Fruit fly (Drosophila melanogaster) whole organism, embryonic: ENCODE results near the gene CG2157.

Experiments used
- CG10209 ChIP-seq: fragments of 200-800 bp; sonication (Bioruptor generic); optimal IDR thresholded peaks from 3 replicates; lab custom pipeline; 2017; ENCODE audit warnings: missing biosample characterization, mild to moderate bottlenecking, missing genetic modification characterization, missing genetic modification reagents
- CG10267 ChIP-seq: fragments of 200-800 bp; sonication (Bioruptor generic); optimal IDR thresholded peaks from 2 replicates; lab custom pipeline; 2018; ENCODE audit warnings: missing biosample characterization, mild to moderate bottlenecking, missing genetic modification characterization, moderate library complexity
- CG10321 ChIP-seq: fragments of 200-800 bp; sonication (Bioruptor generic); IDR thresholded peaks from 2 replicates; pipeline ENCODE4 v1.3.6; 2022; ENCODE audit warnings: missing biosample characterization, missing genetic modification characterization
- CG11247 ChIP-seq: fragments of 200-800 bp; sonication (Bioruptor generic); IDR thresholded peaks from 2 replicates; pipeline ENCODE4 v1.3.6; 2022; ENCODE audit warnings: missing biosample characterization, missing genetic modification characterization
- CG11723 ChIP-seq: fragments of 200-800 bp; sonication (Bioruptor generic); optimal IDR thresholded peaks from 2 replicates; lab custom pipeline; 2017; ENCODE audit warnings: missing biosample characterization, mild to moderate bottlenecking, missing genetic modification characterization
- CG12104 ChIP-seq: fragments of 200-800 bp; sonication (Bioruptor generic); optimal IDR thresholded peaks from 3 replicates; lab custom pipeline; 2016; ENCODE audit warnings: missing biosample characterization, missing genetic modification characterization
- CG12219 ChIP-seq: fragments of 200-800 bp; sonication (Bioruptor generic); optimal IDR thresholded peaks from 3 replicates; lab custom pipeline; 2018; ENCODE audit warnings: missing biosample characterization, mild to moderate bottlenecking, missing genetic modification characterization
- CG1233 ChIP-seq: fragments of 200-800 bp; sonication (Bioruptor generic); optimal IDR thresholded peaks from 4 replicates; lab custom pipeline; 2018; ENCODE audit warnings: missing biosample characterization, mild to moderate bottlenecking, missing genetic modification characterization
- CG12391 ChIP-seq: fragments of 200-800 bp; sonication (Bioruptor generic); optimal IDR thresholded peaks from 3 replicates; lab custom pipeline; 2018; ENCODE audit warnings: missing biosample characterization, mild to moderate bottlenecking, missing genetic modification characterization, moderate library complexity
- CG13287 ChIP-seq: fragments of 200-800 bp; sonication (Bioruptor generic); IDR thresholded peaks from 2 replicates; pipeline ENCODE4 v1.3.6; 2022; ENCODE audit warnings: missing biosample characterization, missing genetic modification characterization; ENCODE audit not compliant: partially characterized antibody
- CG1602 ChIP-seq: fragments of 200-800 bp; sonication (Bioruptor generic); optimal IDR thresholded peaks from 3 replicates; lab custom pipeline; 2016; ENCODE audit warnings: missing biosample characterization, missing genetic modification characterization
- CG16815 ChIP-seq: fragments of 200-800 bp; sonication (Bioruptor generic); optimal IDR thresholded peaks from 3 replicates; lab custom pipeline; 2017; ENCODE audit warnings: missing biosample characterization, mild to moderate bottlenecking, missing genetic modification characterization
- CG17361 ChIP-seq: fragments of 200-800 bp; sonication (Bioruptor generic); IDR thresholded peaks from 3 replicates; pipeline ENCODE4 v1.3.6; 2022; ENCODE audit warnings: missing biosample characterization, missing genetic modification characterization
- CG30403 ChIP-seq: fragments of 200-800 bp; sonication (Bioruptor generic); optimal IDR thresholded peaks from 3 replicates; lab custom pipeline; 2016; ENCODE audit warnings: missing biosample characterization, missing genetic modification characterization
- CG31441 ChIP-seq: fragments of 200-800 bp; sonication (Bioruptor generic); IDR thresholded peaks from 2 replicates; pipeline ENCODE4 v1.3.6; 2022; ENCODE audit warnings: missing biosample characterization, missing genetic modification characterization
- CG3281 ChIP-seq: fragments of 200-800 bp; sonication (Bioruptor generic); optimal IDR thresholded peaks from 3 replicates; lab custom pipeline; 2017; ENCODE audit warnings: missing biosample characterization, mild to moderate bottlenecking, missing genetic modification characterization
- CG4404 ChIP-seq: fragments of 200-800 bp; sonication (Bioruptor generic); IDR thresholded peaks from 2 replicates; pipeline ENCODE4 v1.3.6; 2022; ENCODE audit warnings: missing biosample characterization, missing genetic modification characterization
- CG4424 ChIP-seq: fragments of 200-800 bp; sonication (Bioruptor generic); optimal IDR thresholded peaks from 3 replicates; lab custom pipeline; 2016; ENCODE audit warnings: missing biosample characterization, missing genetic modification characterization
- CG4820 ChIP-seq: fragments of 200-800 bp; sonication (Bioruptor generic); optimal IDR thresholded peaks from 3 replicates; lab custom pipeline; 2016; ENCODE audit warnings: missing biosample characterization, missing genetic modification characterization
- CG7556 ChIP-seq: fragments of 200-800 bp; sonication (Bioruptor generic); optimal IDR thresholded peaks from 2 replicates; lab custom pipeline; 2017; ENCODE audit warnings: missing biosample characterization, mild to moderate bottlenecking, missing genetic modification characterization
- CG7786 ChIP-seq: fragments of 200-800 bp; sonication (Bioruptor generic); optimal IDR thresholded peaks from 2 replicates; lab custom pipeline; 2016; ENCODE audit warnings: missing biosample characterization, missing genetic modification characterization
- CG7839 ChIP-seq: fragments of 200-800 bp; sonication (Bioruptor generic); optimal IDR thresholded peaks from 3 replicates; lab custom pipeline; 2018; ENCODE audit warnings: missing biosample characterization, mild to moderate bottlenecking, missing genetic modification characterization, moderate library complexity
- CG8924 ChIP-seq: fragments of 200-800 bp; optimal IDR thresholded peaks from 3 replicates; lab custom pipeline; 2019; ENCODE audit warnings: missing biosample characterization, mild to moderate bottlenecking, missing genetic modification characterization, moderate library complexity
- Chrac-16 ChIP-seq: fragments of 200-800 bp; sonication (Bioruptor generic); optimal IDR thresholded peaks from 3 replicates; lab custom pipeline; 2016; ENCODE audit warnings: missing biosample characterization, missing genetic modification characterization
- CoRest ChIP-seq: fragments of 200-800 bp; sonication (Bioruptor generic); optimal IDR thresholded peaks from 3 replicates; lab custom pipeline; 2018; ENCODE audit warnings: missing biosample characterization, mild to moderate bottlenecking, missing genetic modification characterization, moderate library complexity
- D ChIP-seq, 2 experiments: fragments of 200-800 bp in 1 of 2; fragments of >200 bp in 1 of 2; sonication (Bioruptor generic) in 1 of 2; optimal IDR thresholded peaks; 2 replicates in 1 of 2; 3 replicates in 1 of 2; lab custom pipeline; 2017; ENCODE audit warnings: mild to moderate bottlenecking in 1 of 2, missing biosample characterization in 1 of 2, missing genetic modification characterization in 1 of 2, missing genetic modification reagents in 1 of 2
- Hsf ChIP-seq: fragments of 200-800 bp; sonication (Bioruptor generic); optimal IDR thresholded peaks from 3 replicates; lab custom pipeline; 2016; ENCODE audit warnings: missing biosample characterization, missing genetic modification characterization
- Med ChIP-seq: fragments of 200-800 bp; sonication (Bioruptor generic); peaks from one replicate; lab custom pipeline; 2016; ENCODE audit warnings: missing biosample characterization, missing genetic modification characterization, mild to moderate bottlenecking, inconsistent platforms, moderate library complexity
- Myb ChIP-seq: fragments of 200-800 bp; sonication (Bioruptor generic); optimal IDR thresholded peaks from 2 replicates; lab custom pipeline; 2016; ENCODE audit warnings: missing biosample characterization, missing genetic modification characterization
- NK7.1 ChIP-seq: fragments of 200-800 bp; sonication (Bioruptor generic); optimal IDR thresholded peaks from 3 replicates; lab custom pipeline; 2016; ENCODE audit warnings: missing biosample characterization, missing genetic modification characterization
- PHDP ChIP-seq: fragments of 200-800 bp; sonication (Bioruptor generic); optimal IDR thresholded peaks from 3 replicates; lab custom pipeline; 2018; ENCODE audit warnings: missing biosample characterization, mild to moderate bottlenecking, missing genetic modification characterization, moderate library complexity
- Six4 ChIP-seq: fragments of 200-800 bp; sonication (Bioruptor generic); optimal IDR thresholded peaks from 2 replicates; lab custom pipeline; 2016; ENCODE audit warnings: missing biosample characterization, missing genetic modification characterization
- Spps ChIP-seq: fragments of 200-800 bp; sonication (Bioruptor generic); optimal IDR thresholded peaks from 2 replicates; lab custom pipeline; 2018; ENCODE audit warnings: missing biosample characterization, mild to moderate bottlenecking, missing genetic modification characterization
- Usf ChIP-seq: fragments of 200-800 bp; sonication (Bioruptor generic); optimal IDR thresholded peaks from 2 replicates; lab custom pipeline; 2017; ENCODE audit warnings: missing genotype, missing biosample characterization, missing genetic modification characterization
- abd-A ChIP-seq: fragments of 200-800 bp; sonication (Bioruptor generic); optimal IDR thresholded peaks from 3 replicates; lab custom pipeline; 2019; ENCODE audit warnings: missing biosample characterization, mild to moderate bottlenecking, missing genetic modification characterization, moderate library complexity
- ase ChIP-seq: fragments of 200-800 bp; sonication (Bioruptor generic); IDR thresholded peaks from 3 replicates; pipeline ENCODE4 v1.3.6; 2022; ENCODE audit warnings: missing biosample characterization, missing genetic modification characterization
- bab2 ChIP-seq: fragments of 200-800 bp; sonication (Bioruptor generic); optimal IDR thresholded peaks from 2 replicates; lab custom pipeline; 2016; ENCODE audit warnings: missing biosample characterization, missing genetic modification characterization
- btn ChIP-seq: fragments of 200-800 bp; sonication (Bioruptor generic); optimal IDR thresholded peaks from 2 replicates; lab custom pipeline; 2016; ENCODE audit warnings: missing biosample characterization, missing genetic modification characterization
- chm ChIP-seq: fragments of 200-800 bp; sonication (Bioruptor generic); IDR thresholded peaks from 2 replicates; pipeline ENCODE4 v1.3.6; 2022; ENCODE audit warnings: missing biosample characterization, missing genetic modification characterization
- ems ChIP-seq: fragments of 200-800 bp; sonication (Bioruptor generic); optimal IDR thresholded peaks from 3 replicates; lab custom pipeline; 2016; ENCODE audit warnings: missing biosample characterization, missing genetic modification characterization
- fru ChIP-seq: fragments of >200 bp; optimal IDR thresholded peaks from 2 replicates; lab custom pipeline; 2017
- gem ChIP-seq: fragments of 200-800 bp; sonication (Bioruptor generic); optimal IDR thresholded peaks from 2 replicates; lab custom pipeline; 2019; ENCODE audit warnings: missing biosample characterization, mild to moderate bottlenecking, missing genetic modification characterization, moderate library complexity
- grau ChIP-seq: fragments of 200-800 bp; optimal IDR thresholded peaks from 3 replicates; lab custom pipeline; 2019; ENCODE audit warnings: missing biosample characterization, mild to moderate bottlenecking, missing genetic modification characterization, moderate library complexity
- ind ChIP-seq: fragments of 200-800 bp; sonication (Bioruptor generic); optimal IDR thresholded peaks from 3 replicates; lab custom pipeline; 2016; ENCODE audit warnings: missing biosample characterization, missing genetic modification characterization
- ken ChIP-seq: fragments of 200-800 bp; sonication (Bioruptor generic); IDR thresholded peaks from 3 replicates; pipeline ENCODE4 v1.3.6; 2022; ENCODE audit warnings: missing biosample characterization, missing genetic modification characterization
- slp2 ChIP-seq: fragments of 200-800 bp; sonication (Bioruptor generic); optimal IDR thresholded peaks from 2 replicates; lab custom pipeline; 2016; ENCODE audit warnings: missing biosample characterization, missing genetic modification characterization
- trem ChIP-seq: fragments of 200-800 bp; optimal IDR thresholded peaks from 3 replicates; lab custom pipeline; 2019; ENCODE audit warnings: missing biosample characterization, mild to moderate bottlenecking, missing genetic modification characterization, moderate library complexity
- unpg ChIP-seq: fragments of 200-800 bp; sonication (Bioruptor generic); optimal IDR thresholded peaks from 3 replicates; lab custom pipeline; 2018; ENCODE audit warnings: missing biosample characterization, mild to moderate bottlenecking, missing genetic modification characterization, moderate library complexity
- vvl ChIP-seq: fragments of 200-800 bp; sonication (Bioruptor generic); IDR thresholded peaks from 2 replicates; pipeline ENCODE4 v1.3.6; 2022; ENCODE audit warnings: missing biosample characterization, missing genetic modification characterization

CG2157 gene

dm6 chrX:10825349-10826129 is 43.5 kb upstream of the CG2157 start (continued):
- TF ChIP-seq ems (GFP tag; lab: Kevin White, UChicago) (peak; percentile 33), CG8924 (tag; lab: Kevin White, UChicago) (peak; percentile 52), Spps (tag; lab: Kevin White, UChicago) (peak; percentile 12), gem (tag; lab: Kevin White, UChicago) (peak; percentile 69), bab2 (GFP tag; lab: Kevin White, UChicago) (peak; percentile 34), CoRest (tag; lab: Kevin White, UChicago) (peak; percentile 45), trem (tag; lab: Kevin White, UChicago) (peak; percentile 25), CG3281 (GFP tag; lab: Kevin White, UChicago) (no peak), CG4424 (peak; percentile 22), Chrac-16 (GFP tag; lab: Kevin White, UChicago) (peak; percentile 45), unpg (peak; percentile 36), chm (GFP tag; lab: Robert Waterston, UW) (peak; percentile 48; the same call in 1 of the 2 replicates), ase (GFP tag; lab: Robert Waterston, UW) (peak; percentile 36; the same call in 1 of the 3 replicates), NK7.1 (no peak), CG16815 (GFP tag; lab: Kevin White, UChicago) (peak; percentile 47), Usf (GFP tag; lab: Kevin White, UChicago) (no peak), CG30403 (GFP tag; lab: Kevin White, UChicago) (peak; percentile 41), slp2 (GFP tag; lab: Kevin White, UChicago) (peak; percentile 22), CG12104 (GFP tag; lab: Kevin White, UChicago) (peak; percentile 9), CG11723 (no peak), CG10209 (peak; percentile 47), Hsf (peak; percentile 18), CG12391 (tag; lab: Kevin White, UChicago) (peak; percentile 56), PHDP (tag; lab: Kevin White, UChicago) (peak; percentile 9), CG10321 (GFP tag; lab: Robert Waterston, UW) (no peak), D (optimal IDR thresholded peaks at IDR 0.05; lab: Kevin White, UChicago) (no peak), D (GFP tag; optimal IDR thresholded peaks at IDR 0.05; lab: Kevin White, UChicago) (peak; percentile 54), CG12219 (GFP tag; lab: Kevin White, UChicago) (peak; percentile 40), CG1602 (GFP tag; lab: Kevin White, UChicago) (peak; percentile 9), CG17361 (GFP tag; lab: Robert Waterston, UW) (peak; percentile 59; the same call in 1 of the 3 replicates), Six4 (GFP tag; lab: Kevin White, UChicago) (peak; percentile 37), grau (tag; lab: Kevin White, UChicago) (peak; percentile 52), CG10267 (tag; lab: Kevin White, UChicago) (peak; percentile 45), CG11247 (GFP tag; lab: Robert Waterston, UW) (no peak), vvl (GFP tag; lab: Robert Waterston, UW) (peak; percentile 63), CG7786 (GFP tag; lab: Kevin White, UChicago) (peak; percentile 10), CG4820 (GFP tag; lab: Kevin White, UChicago) (peak; percentile 39), CG1233 (GFP tag; lab: Kevin White, UChicago) (peak; percentile 5), fru (lab: Kevin White, UChicago) (no peak), CG7839 (tag; lab: Kevin White, UChicago) (peak; percentile 64), btn (no peak), CG4404 (GFP tag; lab: Robert Waterston, UW) (peak; percentile 16; the same call in 1 of the 2 replicates), CG31441 (GFP tag; lab: Robert Waterston, UW) (peak; percentile 64), CG13287 (no peak), abd-A (tag; lab: Kevin White, UChicago) (peak; percentile 36), Myb (peak; percentile 12), CG7556 (GFP tag; lab: Kevin White, UChicago) (peak; percentile 50), ind (GFP tag; lab: Kevin White, UChicago) (peak; percentile 21), Med (GFP tag; lab: Kevin White, UChicago) (peak; percentile 78), ken (GFP tag; lab: Robert Waterston, UW) (peak; percentile 50; the same call in 1 of the 3 replicates)
